Worm (Caenorhabditis elegans): ENCODE data around the gene unc-129.

unc-129 gene

DNA sequence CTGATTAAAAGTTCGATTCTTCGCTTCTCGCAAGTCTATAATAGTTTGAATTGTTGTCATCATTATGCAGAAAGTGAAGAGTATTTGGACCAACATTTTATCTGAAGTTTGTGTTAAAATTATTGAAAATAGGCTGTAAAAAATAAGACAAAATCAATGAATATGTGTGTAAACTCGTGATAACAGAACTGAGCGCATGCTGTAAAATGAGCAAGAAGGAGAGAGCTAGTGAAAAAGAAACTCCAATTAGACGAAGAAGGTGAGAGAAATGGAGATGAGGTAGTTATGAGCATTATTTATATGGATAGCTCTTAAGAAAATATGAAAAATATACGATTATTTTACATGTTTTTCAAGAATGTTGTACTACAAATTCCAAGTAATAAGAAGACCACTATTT lies 15.6 kb upstream of the unc-129 start, which contains the start of gene C53D6.4:
TSS of gene C53D6.4 (minus strand) at position 101 of the 400 bp plus-strand sequence.
- no peak for TF ChIP-seq unc-62 (GFP tag; optimal IDR thresholded peaks at IDR 0.05)
- no peak for TF ChIP-seq ces-1 (GFP tag; optimal IDR thresholded peaks at IDR 0.05)
- no peak for TF ChIP-seq elt-1 (tag; optimal IDR thresholded peaks at IDR 0.05; ENCODE audit: borderline replicate concordance, insufficient read depth)
- TF ChIP-seq ceh-39 (tag; optimal IDR thresholded peaks at IDR 0.05), result no peak
- no peak for TF ChIP-seq nhr-2 (tag; optimal IDR thresholded peaks at IDR 0.05)
- no peak for TF ChIP-seq unc-39 (tag; optimal IDR thresholded peaks at IDR 0.05)
- no peak for TF ChIP-seq M03D4.4 (tag; optimal IDR thresholded peaks at IDR 0.05)
- no peak for TF ChIP-seq pha-4 (tag; optimal IDR thresholded peaks at IDR 0.05)
- TF ChIP-seq sem-2 (GFP tag; optimal IDR thresholded peaks at IDR 0.05), result no peak
- TF ChIP-seq hlh-1 (tag; optimal IDR thresholded peaks at IDR 0.05), result no peak
- no peak for TF ChIP-seq lsy-2 (tag; optimal IDR thresholded peaks at IDR 0.05)
- TF ChIP-seq mep-1 (tag; optimal IDR thresholded peaks at IDR 0.05), result no peak
- no peak for TF ChIP-seq elt-3 (tag; optimal IDR thresholded peaks at IDR 0.05)
- no peak for TF ChIP-seq cnd-1 (tag; optimal IDR thresholded peaks at IDR 0.05)
- TF ChIP-seq mab-5 (tag; optimal IDR thresholded peaks at IDR 0.05), result no peak
- TF ChIP-seq ham-2 (GFP tag; optimal IDR thresholded peaks at IDR 0.05), result no peak
- TF ChIP-seq mls-2 (tag; optimal IDR thresholded peaks at IDR 0.05), result no peak

ce11 chrIV:9016477-9016876 lies 11.3 kb upstream of the unc-129 start, which contains the start of gene acc-2:
acc-2 (plus strand) TSS chrIV:9016777.
- TF ChIP-seq unc-62 (GFP tag; optimal IDR thresholded peaks at IDR 0.05) (no peak), M03D4.4 (tag; optimal IDR thresholded peaks at IDR 0.05) (no peak), blmp-1 (tag; optimal IDR thresholded peaks at IDR 0.05) (no peak), nhr-76 (tag; optimal IDR thresholded peaks at IDR 0.05) (no peak), cnd-1 (tag; optimal IDR thresholded peaks at IDR 0.05) (no peak), lin-13 (tag; optimal IDR thresholded peaks at IDR 0.05) (no peak), nhr-2 (tag; optimal IDR thresholded peaks at IDR 0.05) (no peak), unc-39 (tag; optimal IDR thresholded peaks at IDR 0.05) (no peak), drap-1 (GFP tag; optimal IDR thresholded peaks at IDR 0.05) (no peak), mab-5 (tag; optimal IDR thresholded peaks at IDR 0.05) (no peak), sem-2 (GFP tag; optimal IDR thresholded peaks at IDR 0.05) (no peak), lsy-2 (tag; optimal IDR thresholded peaks at IDR 0.05) (no peak), elt-1 (tag; optimal IDR thresholded peaks at IDR 0.05; ENCODE audit: borderline replicate concordance, insufficient read depth) (no peak), lin-32 (GFP tag; optimal IDR thresholded peaks at IDR 0.05) (no peak), bed-3 (GFP tag; optimal IDR thresholded peaks at IDR 0.05) (no peak), mls-2 (tag; optimal IDR thresholded peaks at IDR 0.05) (no peak)

DNA sequence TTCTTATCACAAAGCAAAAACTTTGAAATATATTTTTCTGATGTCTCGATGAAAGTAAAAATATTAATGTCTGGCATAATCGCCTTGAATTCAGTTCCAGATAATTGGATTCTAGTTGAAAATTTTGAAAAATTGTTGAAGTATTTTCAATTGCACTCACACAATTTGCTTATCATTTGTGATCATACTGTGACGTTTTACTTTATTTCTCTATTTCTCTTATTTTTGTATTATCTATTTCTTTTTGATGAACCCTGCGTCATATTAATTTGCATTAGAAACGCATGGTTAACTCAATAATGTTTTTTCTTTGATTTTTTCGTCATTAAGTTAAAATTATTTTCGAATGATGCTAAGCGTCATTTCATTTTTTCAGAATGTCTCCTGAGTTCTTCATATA lies 5.0 kb upstream of the unc-129 start, which contains the start of gene C53D6.11:
TSS of gene C53D6.11 (plus strand) at position 328 of the 400 bp plus-strand sequence.
- no peak for TF ChIP-seq elt-1 (tag; optimal IDR thresholded peaks at IDR 0.05; ENCODE audit: borderline replicate concordance, insufficient read depth)

- TF ChIP-seq ceh-39 (tag; optimal IDR thresholded peaks at IDR 0.05) (no peak), zip-8 (tag; optimal IDR thresholded peaks at IDR 0.05) (no peak), pha-4 (tag; optimal IDR thresholded peaks at IDR 0.05) (no peak), mep-1 (tag; optimal IDR thresholded peaks at IDR 0.05) (no peak), snpc-4 (tag; optimal IDR thresholded peaks at IDR 0.05) (no peak), hlh-1 (tag; optimal IDR thresholded peaks at IDR 0.05) (peak; percentile 74), nhr-2 (tag; optimal IDR thresholded peaks at IDR 0.05) (no peak), unc-62 (GFP tag; optimal IDR thresholded peaks at IDR 0.05) (peak; percentile 72), lsy-2 (tag; optimal IDR thresholded peaks at IDR 0.05) (no peak), flh-1 (GFP tag; optimal IDR thresholded peaks at IDR 0.05) (no peak)
These were observed 2.7 kb upstream of the unc-129 start for ce11 chrIV:9007947-9008346.

- TF ChIP-seq elt-3 (tag; optimal IDR thresholded peaks at IDR 0.05), result no peak
These were observed 2.6 kb downstream of the unc-129 start, which contains the start of gene C53D6.8 for ce11 chrIV:9002636-9003035. C53D6.8 (minus strand) TSS chrIV:9002736.

DNA sequence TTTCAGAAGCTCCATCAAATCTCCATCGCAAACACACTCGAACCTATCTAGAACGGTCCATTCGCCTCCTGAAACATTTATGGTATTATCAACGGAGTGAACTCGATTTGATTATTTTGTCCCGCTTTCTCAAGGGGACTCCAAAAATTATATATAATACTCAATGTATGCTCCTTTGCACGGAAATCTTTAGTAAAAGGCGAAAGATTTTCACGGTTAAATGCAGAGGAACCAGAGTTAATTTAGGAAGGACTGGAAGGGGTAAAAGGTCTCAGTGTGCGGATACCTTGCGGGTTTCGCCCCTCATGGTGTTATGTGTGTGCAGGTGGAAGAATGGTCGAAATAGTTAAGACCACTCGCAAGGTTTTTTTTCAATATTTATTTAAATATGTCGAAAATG lies 4.0 kb downstream of the unc-129 start:
- TF ChIP-seq pha-4 (tag; optimal IDR thresholded peaks at IDR 0.05) (no peak), ceh-83 (GFP tag; optimal IDR thresholded peaks at IDR 0.05) (no peak), snpc-4 (tag; optimal IDR thresholded peaks at IDR 0.05) (no peak), nhr-28 (tag; optimal IDR thresholded peaks at IDR 0.05) (no peak), nhr-237 (tag; optimal IDR thresholded peaks at IDR 0.05) (no peak), lin-13 (tag; optimal IDR thresholded peaks at IDR 0.05) (no peak), ztf-11 (tag; optimal IDR thresholded peaks at IDR 0.05) (no peak), unc-62 (GFP tag; optimal IDR thresholded peaks at IDR 0.05) (no peak), ceh-43 (GFP tag; optimal IDR thresholded peaks at IDR 0.05) (no peak), ham-2 (GFP tag; optimal IDR thresholded peaks at IDR 0.05) (no peak), drap-1 (GFP tag; optimal IDR thresholded peaks at IDR 0.05) (no peak), mls-2 (tag; optimal IDR thresholded peaks at IDR 0.05) (no peak), ces-1 (GFP tag; optimal IDR thresholded peaks at IDR 0.05) (no peak), blmp-1 (tag; optimal IDR thresholded peaks at IDR 0.05) (no peak)

Measured in whole organism, mixed stage, embryonic.